Fruit fly (Drosophila melanogaster) S2 (cell line): ENCODE measurements around the gene hid.

Experiments used
- CG8478 ChIP-seq: fragments of >200 bp; optimal IDR thresholded peaks from 2 replicates; lab custom pipeline; 2018
- CTCF ChIP-seq, 2 experiments: fragments of >200 bp; optimal IDR thresholded peaks; 2 replicates each; lab custom pipeline; 2018

DNA sequence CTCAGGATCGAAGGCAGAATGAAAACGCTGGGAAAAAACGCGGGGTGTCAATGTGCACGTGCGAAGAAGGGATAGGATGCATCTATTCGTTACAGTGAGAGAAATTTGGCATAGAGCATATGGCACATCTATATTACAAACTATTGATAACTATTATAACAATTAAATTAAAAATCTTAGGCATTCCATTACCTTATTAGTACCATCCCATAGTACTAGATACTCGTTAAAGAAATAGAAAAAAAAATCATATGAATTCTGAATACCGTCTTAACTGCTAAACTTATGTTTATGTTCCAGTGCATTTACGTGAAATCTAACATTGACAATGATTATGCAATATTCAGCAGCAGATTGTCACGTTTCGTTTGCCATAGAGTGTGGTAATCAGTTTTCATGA is 14.7 kb upstream of the hid start:
- TF ChIP-seq CG8478 (lab: Kevin White, UChicago), result no peak
- no peak for TF ChIP-seq CTCF (optimal IDR thresholded peaks at IDR 0.05; lab: Kevin White, UChicago)
